Fruit fly (Drosophila melanogaster): ENCODE measurements around the gene CG33271.

Gene CG33271

DNA sequence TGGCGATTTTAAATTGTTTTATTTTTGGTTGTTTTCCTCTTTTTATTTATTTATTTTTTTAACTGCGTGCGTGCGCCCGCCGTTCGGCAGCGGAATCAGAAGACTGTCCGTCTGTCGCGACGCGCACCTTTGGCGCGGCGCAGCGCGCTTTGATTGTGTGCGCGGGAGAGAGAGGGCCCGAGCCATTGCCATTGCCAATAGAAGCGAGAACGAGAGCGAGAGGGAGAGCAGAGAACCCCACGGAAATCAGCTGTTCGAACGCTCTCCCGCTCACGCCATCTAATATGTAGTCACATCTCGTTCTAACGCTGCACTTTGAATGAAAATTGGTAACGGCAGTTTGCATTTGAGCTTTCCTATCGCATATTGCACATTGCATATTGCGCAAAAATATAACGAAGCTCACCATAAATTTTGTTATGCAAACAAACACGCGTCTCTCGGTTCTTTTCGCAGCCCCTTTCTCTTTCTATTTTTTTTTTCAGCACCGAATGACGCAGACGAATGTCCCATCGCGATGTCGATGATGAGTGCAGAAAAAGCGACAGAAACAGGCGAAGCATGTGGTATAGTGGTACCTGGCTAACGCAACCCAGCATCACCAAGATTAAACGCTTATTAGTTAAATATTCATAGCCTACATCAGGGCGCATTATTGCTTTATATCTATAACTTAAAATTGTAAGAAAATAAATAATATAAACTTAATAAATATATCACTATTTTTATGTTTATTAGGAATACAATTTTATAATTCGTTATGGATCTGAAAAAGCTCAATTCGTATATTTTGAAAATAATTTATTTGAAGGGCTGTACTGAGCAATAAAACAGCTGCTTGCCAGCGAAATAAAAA, 42.7 kb downstream of the CG33271 start:
- TF ChIP-seq B-H1 (GFP tag; IDR thresholded peaks at IDR 0.05), result no peak; the same call in 2 of the 3 replicates
- peak; percentile 38; the same call in 1 of the 2 replicates for TF ChIP-seq CG13287 (GFP tag; IDR thresholded peaks at IDR 0.05; ENCODE audit: partially characterized antibody)
- peak; percentile 11 for TF ChIP-seq CG17359 (tag; optimal IDR thresholded peaks at IDR 0.05)
- 0 out of 2 replicates have a peak, but pooled peaks have one; percentile 11 for TF ChIP-seq crol (GFP tag; IDR thresholded peaks at IDR 0.05)
- TF ChIP-seq CG10209 (GFP tag; optimal IDR thresholded peaks at IDR 0.05), result peak; percentile 12
- TF ChIP-seq Fer2 (tag; optimal IDR thresholded peaks at IDR 0.05), result no peak
- TF ChIP-seq CG10431 (GFP tag; optimal IDR thresholded peaks at IDR 0.05), result no peak
- peak in 1 of 2 experiments; percentile 62 for TF ChIP-seq Pdp1 (GFP tag; optimal IDR thresholded peaks at IDR 0.05)
- peak; percentile 68 for TF ChIP-seq Jarid2 (GFP tag; optimal IDR thresholded peaks at IDR 0.05)
- peak; percentile 29; the same call in 1 of the 3 replicates for TF ChIP-seq Dbx (GFP tag; IDR thresholded peaks at IDR 0.05)
- peak; percentile 44 for TF ChIP-seq vvl (GFP tag; IDR thresholded peaks at IDR 0.05)
- TF ChIP-seq CG11504 (tag; optimal IDR thresholded peaks at IDR 0.05), result peak; percentile 17
- TF ChIP-seq wdn (GFP tag; IDR thresholded peaks at IDR 0.05), result no peak
- TF ChIP-seq CG43689 (GFP tag; IDR thresholded peaks at IDR 0.05), result no peak
- peak; percentile 13 for TF ChIP-seq CG13775 (GFP tag; optimal IDR thresholded peaks at IDR 0.05)
- TF ChIP-seq Bgb (GFP tag; IDR thresholded peaks at IDR 0.05; ENCODE audit: partially characterized antibody), result peak; percentile 55; the same call in 1 of the 2 replicates
- peak in 1 of 2 experiments; percentile 80 for TF ChIP-seq crp (GFP tag; optimal IDR thresholded peaks at IDR 0.05)
- TF ChIP-seq CG8290 (GFP tag; optimal IDR thresholded peaks at IDR 0.05), result no peak
- no peak for TF ChIP-seq CG8290 (tag; optimal IDR thresholded peaks at IDR 0.05)
- TF ChIP-seq CG17361 (GFP tag; IDR thresholded peaks at IDR 0.05), result 0 out of 3 replicates have a peak, but pooled peaks have one; percentile 20
- TF ChIP-seq al (GFP tag; IDR thresholded peaks at IDR 0.05), result peak; percentile 47; the same call in 1 of the 2 replicates
- 0 out of 2 replicates have a peak, but pooled peaks have one; percentile 9 for TF ChIP-seq bbx (GFP tag; IDR thresholded peaks at IDR 0.05; ENCODE audit: partially characterized antibody)
- TF ChIP-seq CG17829 (tag; optimal IDR thresholded peaks at IDR 0.05), result peak; percentile 3
- TF ChIP-seq az2 (GFP tag; optimal IDR thresholded peaks at IDR 0.05), result peak; percentile 21
- peak; percentile 4 for TF ChIP-seq CG2712 (tag; optimal IDR thresholded peaks at IDR 0.05)
- peak; percentile 33 for TF ChIP-seq CG17385 (GFP tag; optimal IDR thresholded peaks at IDR 0.05)
- no peak for TF ChIP-seq oc (tag; optimal IDR thresholded peaks at IDR 0.05)
- no peak for TF ChIP-seq CG6654 (GFP tag; optimal IDR thresholded peaks at IDR 0.05)
- TF ChIP-seq dpn (GFP tag; optimal IDR thresholded peaks at IDR 0.05), result peak in 1 of 2 experiments; percentile 5
- TF ChIP-seq odd (GFP tag; optimal IDR thresholded peaks at IDR 0.05), result no peak
- TF ChIP-seq Trl (optimal IDR thresholded peaks at IDR 0.05), result peak; percentile 75 to 87
- TF ChIP-seq Trl (GFP tag; optimal IDR thresholded peaks at IDR 0.05), result no peak
- peak; percentile 55 for TF ChIP-seq CG10543 (GFP tag; optimal IDR thresholded peaks at IDR 0.05)
- peak; percentile 38; the same call in 1 of the 3 replicates for TF ChIP-seq sr (GFP tag; IDR thresholded peaks at IDR 0.05)
- TF ChIP-seq inv (GFP tag; IDR thresholded peaks at IDR 0.05; ENCODE audit: partially characterized antibody), result no peak
- TF ChIP-seq Deaf1 (tag; optimal IDR thresholded peaks at IDR 0.05), result peak; percentile 29
- 0 out of 2 replicates have a peak, but pooled peaks have one; percentile 23 for TF ChIP-seq CG42726 (GFP tag; IDR thresholded peaks at IDR 0.05; ENCODE audit: partially characterized antibody)
- no peak for TF ChIP-seq hkb (optimal IDR thresholded peaks at IDR 0.05)
- TF ChIP-seq hkb (GFP tag; IDR thresholded peaks at IDR 0.05), result peak; percentile 10; the same call in 1 of the 2 replicates
- TF ChIP-seq ind (GFP tag; optimal IDR thresholded peaks at IDR 0.05), result peak; percentile 3
- no peak for TF ChIP-seq Doc2 (GFP tag; IDR thresholded peaks at IDR 0.05)
- TF ChIP-seq CG4424 (GFP tag; optimal IDR thresholded peaks at IDR 0.05), result no peak
- no peak for TF ChIP-seq nom (GFP tag; optimal IDR thresholded peaks at IDR 0.05)
- TF ChIP-seq CG12659 (GFP tag; optimal IDR thresholded peaks at IDR 0.05), result peak; percentile 22
- TF ChIP-seq Hr51 (GFP tag; optimal IDR thresholded peaks at IDR 0.05), result peak in 1 of 2 experiments; percentile 63
- no peak for TF ChIP-seq CG8359 (GFP tag; optimal IDR thresholded peaks at IDR 0.05; ENCODE audit: borderline replicate concordance)
- TF ChIP-seq CG11456 (GFP tag; IDR thresholded peaks at IDR 0.05), result 0 out of 3 replicates have a peak, but pooled peaks have one; percentile 26

All from whole organism, embryonic.